Fruit fly (Drosophila melanogaster): Measurements from ENCODE around the gene Ip259.

The Ip259 gene

dm6 chr2L:10403803-10404315 lies 4.3 kb upstream of the Ip259 start (continued):
- no peak for TF ChIP-seq D (optimal IDR thresholded peaks at IDR 0.05)
- TF ChIP-seq D (GFP tag; optimal IDR thresholded peaks at IDR 0.05), result no peak
- TF ChIP-seq CG8290 (GFP tag; optimal IDR thresholded peaks at IDR 0.05), result no peak
- TF ChIP-seq CG8290 (tag; optimal IDR thresholded peaks at IDR 0.05), result no peak
- no peak for TF ChIP-seq Rx (GFP tag; IDR thresholded peaks at IDR 0.05)
- TF ChIP-seq slou (GFP tag; optimal IDR thresholded peaks at IDR 0.05), result no peak
- no peak for TF ChIP-seq Six4 (GFP tag; optimal IDR thresholded peaks at IDR 0.05)
- no peak for TF ChIP-seq nau (GFP tag; optimal IDR thresholded peaks at IDR 0.05)
- TF ChIP-seq CG2712 (tag; optimal IDR thresholded peaks at IDR 0.05), result peak; percentile 16
- TF ChIP-seq Nf-YC (tag; optimal IDR thresholded peaks at IDR 0.05), result no peak
- TF ChIP-seq disco-r (GFP tag; optimal IDR thresholded peaks at IDR 0.05), result no peak
- peak; percentile 1 for TF ChIP-seq CG14710 (tag; optimal IDR thresholded peaks at IDR 0.05)
- no peak for TF ChIP-seq CG18476 (GFP tag; optimal IDR thresholded peaks at IDR 0.05)
- no peak for TF ChIP-seq bowl (GFP tag; IDR thresholded peaks at IDR 0.05)
- no peak for TF ChIP-seq CG1832 (GFP tag; optimal IDR thresholded peaks at IDR 0.05)
- TF ChIP-seq Max (GFP tag; optimal IDR thresholded peaks at IDR 0.05), result no peak
- no peak for TF ChIP-seq CG10462 (GFP tag; optimal IDR thresholded peaks at IDR 0.05)
- TF ChIP-seq CG33213 (GFP tag; optimal IDR thresholded peaks at IDR 0.05), result no peak
- no peak for TF ChIP-seq B-H1 (GFP tag; IDR thresholded peaks at IDR 0.05)
- no peak for TF ChIP-seq Nf-YA (GFP tag; IDR thresholded peaks at IDR 0.05)
- no peak for TF ChIP-seq Doc2 (GFP tag; IDR thresholded peaks at IDR 0.05)
- TF ChIP-seq CG12769 (tag; optimal IDR thresholded peaks at IDR 0.05), result no peak
- no peak for TF ChIP-seq caup (GFP tag; optimal IDR thresholded peaks at IDR 0.05; ENCODE audit: severe bottlenecking)
- no peak for TF ChIP-seq knrl (GFP tag; IDR thresholded peaks at IDR 0.05; ENCODE audit: partially characterized antibody)
- TF ChIP-seq CG18011 (GFP tag; optimal IDR thresholded peaks at IDR 0.05), result no peak
- no peak for TF ChIP-seq NFAT (GFP tag; IDR thresholded peaks at IDR 0.05)
- 0 out of 3 replicates have a peak, but pooled peaks have one; percentile 38 for TF ChIP-seq Doc3 (GFP tag; IDR thresholded peaks at IDR 0.05; ENCODE audit: partially characterized antibody)
- no peak for TF ChIP-seq CG13624 (GFP tag; optimal IDR thresholded peaks at IDR 0.05)
- TF ChIP-seq oc (tag; optimal IDR thresholded peaks at IDR 0.05), result no peak
- no peak for TF ChIP-seq CHES-1-like (GFP tag; optimal IDR thresholded peaks at IDR 0.05)
- TF ChIP-seq stc (GFP tag; IDR thresholded peaks at IDR 0.05), result no peak
- TF ChIP-seq CG1603 (tag; optimal IDR thresholded peaks at IDR 0.05), result peak; percentile 91
- 0 out of 3 replicates have a peak, but pooled peaks have one; percentile 38 for TF ChIP-seq vnd (GFP tag; IDR thresholded peaks at IDR 0.05; ENCODE audit: partially characterized antibody)
- no peak for TF ChIP-seq grau (tag; optimal IDR thresholded peaks at IDR 0.05)
- no peak for TF ChIP-seq zf30C (GFP tag; optimal IDR thresholded peaks at IDR 0.05)
- TF ChIP-seq CG11085 (GFP tag; IDR thresholded peaks at IDR 0.05), result no peak
- no peak for TF ChIP-seq pros (GFP tag; optimal IDR thresholded peaks at IDR 0.05)
- TF ChIP-seq otp (GFP tag; IDR thresholded peaks at IDR 0.05), result no peak
- TF ChIP-seq Abd-B (GFP tag; optimal IDR thresholded peaks at IDR 0.05), result no peak
- TF ChIP-seq CG30020 (tag; optimal IDR thresholded peaks at IDR 0.05), result peak; percentile 95
- no peak for TF ChIP-seq dpn (GFP tag; optimal IDR thresholded peaks at IDR 0.05)
- TF ChIP-seq Blimp-1 (GFP tag; optimal IDR thresholded peaks at IDR 0.05), result no peak
- TF ChIP-seq Hmr (GFP tag; optimal IDR thresholded peaks at IDR 0.05), result no peak
- no peak for TF ChIP-seq Xrp1 (GFP tag; IDR thresholded peaks at IDR 0.05)
- no peak for TF ChIP-seq dysf (GFP tag; IDR thresholded peaks at IDR 0.05)
- TF ChIP-seq jigr1 (GFP tag; IDR thresholded peaks at IDR 0.05), result no peak
- no peak for TF ChIP-seq CG3281 (GFP tag; optimal IDR thresholded peaks at IDR 0.05)
- TF ChIP-seq CG15696 (tag; optimal IDR thresholded peaks at IDR 0.05), result no peak
- TF ChIP-seq CG32532 (GFP tag; IDR thresholded peaks at IDR 0.05), result no peak
- peak; percentile 54 for TF ChIP-seq Sry-β (GFP tag; optimal IDR thresholded peaks at IDR 0.05)
- TF ChIP-seq CG17385 (GFP tag; optimal IDR thresholded peaks at IDR 0.05), result no peak
